Fruit fly (Drosophila melanogaster) whole organism, embryonic: ENCODE results near the gene CG10863.

ENCODE experiments used
- Ada2b ChIP-seq: fragments of 200-800 bp; sonication (Bioruptor generic); IDR thresholded peaks from 2 replicates; pipeline ENCODE4 v1.3.6; 2022; ENCODE audit warnings: missing biosample characterization, missing genetic modification characterization
- CG10321 ChIP-seq: fragments of 200-800 bp; sonication (Bioruptor generic); IDR thresholded peaks from 2 replicates; pipeline ENCODE4 v1.3.6; 2022; ENCODE audit warnings: missing biosample characterization, missing genetic modification characterization
- CG10959 ChIP-seq: fragments of 200-800 bp; sonication (Bioruptor generic); IDR thresholded peaks from 2 replicates; pipeline ENCODE4 v1.3.6; 2022; ENCODE audit warnings: missing biosample characterization, missing genetic modification characterization
- CG11723 ChIP-seq: fragments of 200-800 bp; sonication (Bioruptor generic); optimal IDR thresholded peaks from 2 replicates; lab custom pipeline; 2017; ENCODE audit warnings: missing biosample characterization, mild to moderate bottlenecking, missing genetic modification characterization
- CG12071 ChIP-seq: fragments of 200-800 bp; sonication (Bioruptor generic); optimal IDR thresholded peaks from 3 replicates; lab custom pipeline; 2018; ENCODE audit warnings: missing biosample characterization, mild to moderate bottlenecking, missing genetic modification characterization
- CG13296 ChIP-seq: fragments of 200-800 bp; sonication (Bioruptor generic); optimal IDR thresholded peaks from 3 replicates; lab custom pipeline; 2018; ENCODE audit warnings: missing biosample characterization, mild to moderate bottlenecking, missing genetic modification characterization
- CG13624 ChIP-seq: fragments of 200-800 bp; sonication (Bioruptor generic); optimal IDR thresholded peaks from 2 replicates; lab custom pipeline; 2016; ENCODE audit warnings: missing biosample characterization, missing genetic modification characterization
- CG14667 ChIP-seq: fragments of 200-800 bp; sonication (Bioruptor generic); IDR thresholded peaks from 2 replicates; pipeline ENCODE4 v1.3.6; 2022; ENCODE audit warnings: missing biosample characterization, missing genetic modification characterization
- CG14965 ChIP-seq: fragments of 200-800 bp; sonication (Bioruptor generic); optimal IDR thresholded peaks from 2 replicates; lab custom pipeline; 2016; ENCODE audit warnings: missing biosample characterization, missing genetic modification characterization, borderline replicate concordance
- CG15011 ChIP-seq: fragments of 200-800 bp; sonication (Bioruptor generic); optimal IDR thresholded peaks from 3 replicates; lab custom pipeline; 2018; ENCODE audit warnings: missing biosample characterization, mild to moderate bottlenecking, missing genetic modification characterization
- CG1832 ChIP-seq: fragments of 200-800 bp; sonication (Bioruptor generic); optimal IDR thresholded peaks from 2 replicates; lab custom pipeline; 2017; ENCODE audit warnings: missing biosample characterization, mild to moderate bottlenecking, missing genetic modification characterization, inconsistent platforms
- CG2120 ChIP-seq: fragments of 200-800 bp; sonication (Bioruptor generic); optimal IDR thresholded peaks from 3 replicates; lab custom pipeline; 2016; ENCODE audit warnings: missing biosample characterization, missing genetic modification characterization
- CG2889 ChIP-seq: fragments of 200-800 bp; sonication (Bioruptor generic); IDR thresholded peaks from 3 replicates; pipeline ENCODE4 v1.3.6; 2022; ENCODE audit warnings: missing biosample characterization, missing genetic modification characterization
- CG3407 ChIP-seq: fragments of 200-800 bp; sonication (Bioruptor generic); optimal IDR thresholded peaks from 2 replicates; lab custom pipeline; 2018; ENCODE audit warnings: missing biosample characterization, mild to moderate bottlenecking, missing genetic modification characterization
- CG4360 ChIP-seq: fragments of 200-800 bp; sonication (Bioruptor generic); IDR thresholded peaks from 2 replicates; pipeline ENCODE4 v1.3.6; 2022; ENCODE audit warnings: missing biosample characterization, missing genetic modification characterization
- CG5180 ChIP-seq: fragments of 200-800 bp; sonication (Bioruptor generic); optimal IDR thresholded peaks from 3 replicates; lab custom pipeline; 2017; ENCODE audit warnings: missing biosample characterization, missing genetic modification characterization, mild to moderate bottlenecking, moderate library complexity, missing genetic modification reagents
- CG5953 ChIP-seq: fragments of 200-800 bp; sonication (Bioruptor generic); IDR thresholded peaks from 2 replicates; pipeline ENCODE4 v1.3.6; 2022; ENCODE audit warnings: missing biosample characterization, missing genetic modification characterization
- CG8359 ChIP-seq: fragments of 200-800 bp; sonication (Bioruptor generic); optimal IDR thresholded peaks from 2 replicates; lab custom pipeline; 2017; ENCODE audit warnings: missing biosample characterization, mild to moderate bottlenecking, missing genetic modification characterization, borderline replicate concordance
- CG9876 ChIP-seq: fragments of 200-800 bp; sonication (Bioruptor generic); optimal IDR thresholded peaks from 2 replicates; lab custom pipeline; 2016; ENCODE audit warnings: missing biosample characterization, missing genetic modification characterization
- Camta ChIP-seq: fragments of 200-800 bp; sonication (Bioruptor generic); optimal IDR thresholded peaks from 2 replicates; lab custom pipeline; 2016; ENCODE audit warnings: missing biosample characterization, missing genetic modification characterization
- CkIIα-i1 ChIP-seq: fragments of 200-800 bp; sonication (Bioruptor generic); IDR thresholded peaks from 2 replicates; pipeline ENCODE4 v1.3.6; 2022; ENCODE audit warnings: missing biosample characterization, missing genetic modification characterization
- Dbx ChIP-seq: fragments of 200-800 bp; sonication (Bioruptor generic); IDR thresholded peaks from 3 replicates; pipeline ENCODE4 v1.3.6; 2022; ENCODE audit warnings: missing biosample characterization, missing genetic modification characterization
- Dek ChIP-seq: fragments of 200-800 bp; sonication (Bioruptor generic); optimal IDR thresholded peaks from 3 replicates; lab custom pipeline; 2019; ENCODE audit warnings: missing biosample characterization, mild to moderate bottlenecking, missing genetic modification characterization, moderate library complexity
- Gsc ChIP-seq: fragments of 200-800 bp; sonication (Bioruptor generic); IDR thresholded peaks from 2 replicates; pipeline ENCODE4 v1.3.6; 2022; ENCODE audit warnings: missing biosample characterization, missing genetic modification characterization
- H2.0 ChIP-seq: fragments of 200-800 bp; sonication (Bioruptor generic); IDR thresholded peaks from 2 replicates; pipeline ENCODE4 v1.3.6; 2022; ENCODE audit warnings: missing biosample characterization, missing genetic modification characterization
- Hsf ChIP-seq: fragments of 200-800 bp; sonication (Bioruptor generic); optimal IDR thresholded peaks from 3 replicates; lab custom pipeline; 2016; ENCODE audit warnings: missing biosample characterization, missing genetic modification characterization
- MTF-1 ChIP-seq: fragments of 200-800 bp; sonication (Bioruptor generic); optimal IDR thresholded peaks from 2 replicates; lab custom pipeline; 2018; ENCODE audit warnings: missing biosample characterization, mild to moderate bottlenecking, missing genetic modification characterization, borderline replicate concordance
- Neu2 ChIP-seq: fragments of 200-800 bp; sonication (Bioruptor generic); optimal IDR thresholded peaks from 3 replicates; lab custom pipeline; 2016; ENCODE audit warnings: missing biosample characterization, missing genetic modification characterization, borderline replicate concordance
- Nf-YC ChIP-seq: fragments of 200-800 bp; optimal IDR thresholded peaks from 3 replicates; lab custom pipeline; 2019; ENCODE audit warnings: missing biosample characterization, mild to moderate bottlenecking, missing genetic modification characterization, moderate library complexity
- Poxn ChIP-seq: fragments of 200-800 bp; sonication (Bioruptor generic); IDR thresholded peaks from 2 replicates; pipeline ENCODE4 v1.3.6; 2022; ENCODE audit warnings: missing biosample characterization, missing genetic modification characterization
- Taf1 ChIP-seq: fragments of 200-800 bp; sonication (Bioruptor generic); IDR thresholded peaks from 2 replicates; pipeline ENCODE4 v1.3.6; 2022; ENCODE audit warnings: missing biosample characterization, missing genetic modification characterization
- Trl ChIP-seq, 3 experiments: fragments of >200 bp in 2 of 3; fragments of 200-800 bp in 1 of 3; sonication (Bioruptor generic) in 1 of 3; optimal IDR thresholded peaks; 2 replicates in 1 of 3; 3 replicates in 2 of 3; lab custom pipeline; 2016 to 2017; ENCODE audit warnings: missing biosample characterization in 1 of 3, missing genetic modification characterization in 1 of 3
- ato ChIP-seq: fragments of 200-800 bp; sonication (Bioruptor generic); IDR thresholded peaks from 2 replicates; pipeline ENCODE4 v1.3.6; 2022; ENCODE audit warnings: missing biosample characterization, missing genetic modification characterization; ENCODE audit not compliant: partially characterized antibody
- crp ChIP-seq, 2 experiments: fragments of 200-800 bp; sonication (Bioruptor generic); optimal IDR thresholded peaks; 2 replicates in 1 of 2; 3 replicates in 1 of 2; lab custom pipeline; 2017; ENCODE audit warnings: missing biosample characterization in 2 of 2, missing genetic modification characterization in 2 of 2, mild to moderate bottlenecking in 1 of 2, moderate library complexity in 1 of 2
- disco-r ChIP-seq: fragments of 200-800 bp; sonication (Bioruptor generic); optimal IDR thresholded peaks from 2 replicates; lab custom pipeline; 2016; ENCODE audit warnings: missing biosample characterization, missing genetic modification characterization
- fd96Cb ChIP-seq: fragments of 200-800 bp; sonication (Bioruptor generic); optimal IDR thresholded peaks from 2 replicates; lab custom pipeline; 2018; ENCODE audit warnings: missing biosample characterization, mild to moderate bottlenecking, missing genetic modification characterization, moderate library complexity
- insv ChIP-seq, 2 experiments: fragments of 200-800 bp; sonication (Bioruptor generic); optimal IDR thresholded peaks; 3 replicates each; lab custom pipeline; 2016 to 2018; ENCODE audit warnings: missing biosample characterization in 2 of 2, missing genetic modification characterization in 2 of 2
- inv ChIP-seq: fragments of 200-800 bp; sonication (Bioruptor generic); IDR thresholded peaks from 2 replicates; pipeline ENCODE4 v1.3.6; 2022; ENCODE audit warnings: missing biosample characterization, missing genetic modification characterization; ENCODE audit not compliant: partially characterized antibody
- pan ChIP-seq, 4 experiments: fragments of >200 bp in 3 of 4; fragments of 200-800 bp in 1 of 4; sonication (Bioruptor generic) in 1 of 4; optimal IDR thresholded peaks in 3 of 4; IDR thresholded peaks in 1 of 4; 2 replicates each; pipeline versions ENCODE4 v1.3.6 to Lab custom; 2017 to 2022; ENCODE audit warnings: missing biosample characterization in 2 of 4, missing genetic modification characterization in 2 of 4, mixed read lengths in 1 of 4
- prd ChIP-seq, 3 experiments: fragments of >200 bp in 2 of 3; fragments of 200-800 bp in 1 of 3; sonication (Bioruptor generic) in 1 of 3; optimal IDR thresholded peaks in 2 of 3; IDR thresholded peaks in 1 of 3; 2 replicates in 2 of 3; 3 replicates in 1 of 3; pipeline versions ENCODE4 v1.3.6 to Lab custom; 2017 to 2022; ENCODE audit warnings: missing biosample characterization in 1 of 3, missing genetic modification characterization in 1 of 3
- ranshi ChIP-seq: fragments of 200-800 bp; sonication (Bioruptor generic); IDR thresholded peaks from 2 replicates; pipeline ENCODE4 v1.3.6; 2022; ENCODE audit warnings: missing biosample characterization, missing genetic modification characterization
- row ChIP-seq: fragments of 200-800 bp; sonication (Bioruptor generic); IDR thresholded peaks from 3 replicates; pipeline ENCODE4 v1.3.6; 2022; ENCODE audit warnings: missing biosample characterization, missing genetic modification characterization
- sim ChIP-seq: fragments of 200-800 bp; sonication (Bioruptor generic); IDR thresholded peaks from 2 replicates; pipeline ENCODE4 v1.3.6; 2022; ENCODE audit warnings: missing biosample characterization, missing genetic modification characterization
- slbo ChIP-seq: fragments of 200-800 bp; sonication (Bioruptor generic); IDR thresholded peaks from 2 replicates; pipeline ENCODE4 v1.3.6; 2022; ENCODE audit warnings: missing biosample characterization, missing genetic modification characterization
- sr ChIP-seq: fragments of 200-800 bp; sonication (Bioruptor generic); IDR thresholded peaks from 3 replicates; pipeline ENCODE4 v1.3.6; 2022; ENCODE audit warnings: missing biosample characterization, missing genetic modification characterization
- stc ChIP-seq: fragments of 200-800 bp; sonication (Bioruptor generic); IDR thresholded peaks from 2 replicates; pipeline ENCODE4 v1.3.6; 2022; ENCODE audit warnings: missing biosample characterization, missing genetic modification characterization
- tx ChIP-seq: fragments of 200-800 bp; sonication (Bioruptor generic); optimal IDR thresholded peaks from 2 replicates; lab custom pipeline; 2016; ENCODE audit warnings: missing biosample characterization, missing genetic modification characterization
- unpg ChIP-seq: fragments of 200-800 bp; sonication (Bioruptor generic); optimal IDR thresholded peaks from 3 replicates; lab custom pipeline; 2018; ENCODE audit warnings: missing biosample characterization, mild to moderate bottlenecking, missing genetic modification characterization, moderate library complexity
- vfl ChIP-seq: fragments of 200-800 bp; sonication (Bioruptor generic); optimal IDR thresholded peaks from 2 replicates; lab custom pipeline; 2016; ENCODE audit warnings: missing biosample characterization, missing genetic modification characterization

The CG10863 gene

DNA sequence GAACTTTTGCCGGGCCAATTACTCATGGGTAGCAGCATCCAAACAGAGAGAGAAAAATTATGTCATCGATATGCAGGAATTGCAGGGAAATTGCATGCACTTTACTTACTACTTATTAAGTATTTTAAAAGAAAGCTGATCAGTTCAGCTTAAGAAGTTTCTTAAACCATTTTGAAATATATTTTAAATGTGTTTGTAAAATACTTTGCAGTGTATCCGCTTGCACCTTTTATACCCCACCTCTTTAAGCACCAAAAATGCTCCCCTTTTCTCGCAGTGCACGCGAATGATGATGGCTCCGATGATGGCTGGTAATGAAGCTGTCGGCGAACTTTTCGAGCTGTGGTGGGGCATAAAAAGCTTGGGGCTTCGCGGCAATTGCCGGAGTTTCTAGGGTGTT is 10.2 kb upstream of the CG10863 start, which contains the start of gene CG14984 (continued):
- TF ChIP-seq CG13624 (peak; percentile 14), CG12071 (GFP tag; lab: Kevin White, UChicago) (no peak), vfl (no peak), CG3407 (GFP tag; lab: Kevin White, UChicago) (no peak), CG11723 (GFP tag; lab: Kevin White, UChicago) (no peak), CG10959 (GFP tag; lab: Robert Waterston, UW) (no peak), H2.0 (GFP tag; lab: Robert Waterston, UW) (no peak), CG14965 (no peak), crp (GFP tag; optimal IDR thresholded peaks at IDR 0.05; lab: Kevin White, UChicago) (no peak), Gsc (GFP tag; lab: Robert Waterston, UW) (no peak), CkIIα-i1 (no peak), slbo (peak; percentile 77), sim (GFP tag; lab: Robert Waterston, UW) (no peak), pan (optimal IDR thresholded peaks at IDR 0.05; lab: Kevin White, UChicago) (no peak), pan (GFP tag; optimal IDR thresholded peaks at IDR 0.05 in 1 of 2, IDR thresholded peaks at IDR 0.05 in 1 of 2) (peak in 1 of 2 experiments; percentile 20), Hsf (GFP tag; lab: Kevin White, UChicago) (peak; percentile 13), row (GFP tag; lab: Robert Waterston, UW) (peak; percentile 58), prd (optimal IDR thresholded peaks at IDR 0.05; lab: Kevin White, UChicago) (no peak), prd (GFP tag; IDR thresholded peaks at IDR 0.05; lab: Robert Waterston, UW) (peak; percentile 60; the same call in 2 of the 3 replicates), CG1832 (GFP tag; lab: Kevin White, UChicago) (no peak), insv (GFP tag; optimal IDR thresholded peaks at IDR 0.05; lab: Kevin White, UChicago) (no peak), ato (GFP tag; lab: Robert Waterston, UW) (no peak), MTF-1 (GFP tag; lab: Kevin White, UChicago) (no peak), Neu2 (GFP tag; lab: Kevin White, UChicago) (no peak), CG15011 (GFP tag; lab: Kevin White, UChicago) (peak; percentile 44), Dek (tag; lab: Kevin White, UChicago) (no peak), CG2889 (GFP tag; lab: Robert Waterston, UW) (peak; percentile 28; the same call in 1 of the 3 replicates), Dbx (GFP tag; lab: Robert Waterston, UW) (peak; percentile 79), CG5953 (GFP tag; lab: Robert Waterston, UW) (no peak), CG5180 (GFP tag; lab: Kevin White, UChicago) (no peak), ranshi (GFP tag; lab: Robert Waterston, UW) (peak; percentile 55; the same call in 1 of the 2 replicates), fd96Cb (peak; percentile 16), Trl (optimal IDR thresholded peaks at IDR 0.05; lab: Kevin White, UChicago) (no peak), Trl (GFP tag; optimal IDR thresholded peaks at IDR 0.05; lab: Kevin White, UChicago) (no peak), Camta (GFP tag; lab: Kevin White, UChicago) (no peak), CG10321 (GFP tag; lab: Robert Waterston, UW) (no peak), inv (GFP tag; lab: Robert Waterston, UW) (no peak), CG13296 (GFP tag; lab: Kevin White, UChicago) (peak; percentile 11), Taf1 (GFP tag; lab: Robert Waterston, UW) (peak; percentile 45; the same call in 1 of the 2 replicates), CG4360 (GFP tag; lab: Robert Waterston, UW) (no peak), Poxn (no peak), Nf-YC (tag; lab: Kevin White, UChicago) (no peak), tx (GFP tag; lab: Kevin White, UChicago) (no peak), Ada2b (GFP tag; lab: Robert Waterston, UW) (peak; percentile 60), disco-r (no peak), sr (GFP tag; lab: Robert Waterston, UW) (no peak), CG8359 (GFP tag; lab: Kevin White, UChicago) (no peak), CG14667 (GFP tag; lab: Robert Waterston, UW) (peak; percentile 35; the same call in 1 of the 2 replicates), stc (GFP tag; lab: Robert Waterston, UW) (no peak), CG2120 (peak; percentile 71), CG9876 (GFP tag; lab: Kevin White, UChicago) (no peak), unpg (GFP tag; lab: Kevin White, UChicago) (no peak)
